Worm (Caenorhabditis elegans) whole organism, L3 larva: Measurements from ENCODE around the gene clh-2.

Source experiments
- egl-27 ChIP-seq: sonication (generic microtip); optimal IDR thresholded peaks from 4 replicates; lab custom pipeline; 2017; ENCODE audit warnings: missing biosample characterization, missing genetic modification reagents, missing genetic modification characterization
- elt-2 ChIP-seq: sonication (generic microtip); optimal IDR thresholded peaks from 2 replicates; lab custom pipeline; 2016; ENCODE audit warnings: missing genetic modification reagents, mild to moderate bottlenecking, missing genetic modification characterization, missing compliant biosample characterization
- fkh-10 ChIP-seq: sonication (generic microtip); optimal IDR thresholded peaks from 2 replicates; lab custom pipeline; 2017; ENCODE audit warnings: missing biosample characterization, missing genetic modification reagents, missing genetic modification characterization
- nhr-77 ChIP-seq: fragments of 150-350 bp; optimal IDR thresholded peaks from 2 replicates; lab custom pipeline; 2014; ENCODE audit warnings: missing biosample characterization, missing genetic modification characterization
- pha-4 ChIP-seq: fragments of 150-350 bp; optimal IDR thresholded peaks from 2 replicates; lab custom pipeline; 2014; ENCODE audit warnings: missing biosample characterization, missing genetic modification reagents, missing genetic modification characterization
- ztf-11 ChIP-seq: fragments of 150-350 bp; optimal IDR thresholded peaks from 2 replicates; lab custom pipeline; 2014; ENCODE audit warnings: missing biosample characterization, missing genetic modification characterization

- no peak for TF ChIP-seq nhr-77 (tag; lab: Kevin White, UChicago)
- TF ChIP-seq egl-27 = no peak
- TF ChIP-seq pha-4 (tag; lab: Kevin White, UChicago) = no peak
- TF ChIP-seq ztf-11 (tag; lab: Kevin White, UChicago) = no peak
- TF ChIP-seq elt-2 (tag; lab: Kevin White, UChicago) = no peak
- TF ChIP-seq fkh-10 = no peak
Observed at ce11 chrII:11307332-11307731, 44.4 kb upstream of the clh-2 start.
